Fruit fly (Drosophila melanogaster) whole organism, prepupa: ENCODE data around the gene SLC22A.

Experiments used
- CG32006 ChIP-seq: fragments of 200-800 bp; sonication (Bioruptor generic); optimal IDR thresholded peaks from 3 replicates; lab custom pipeline; 2017; ENCODE audit warnings: missing biosample characterization, mild to moderate bottlenecking, missing genetic modification characterization
- Eip93F ChIP-seq: fragments of 200-800 bp; sonication (Bioruptor generic); optimal IDR thresholded peaks from 2 replicates; lab custom pipeline; 2016; ENCODE audit warnings: missing biosample characterization, mild to moderate bottlenecking, missing genetic modification characterization
- OdsH ChIP-seq: fragments of 200-800 bp; sonication (Bioruptor generic); optimal IDR thresholded peaks from 3 replicates; lab custom pipeline; 2016; ENCODE audit warnings: missing biosample characterization, missing genetic modification characterization
- salr ChIP-seq, 2 experiments: fragments of 200-800 bp; sonication (Bioruptor generic); optimal IDR thresholded peaks; 3 replicates each; lab custom pipeline; 2016 to 2018; ENCODE audit warnings: missing biosample characterization in 2 of 2, missing genetic modification characterization in 2 of 2, mild to moderate bottlenecking in 1 of 2
- svp ChIP-seq: fragments of 200-800 bp; sonication (Bioruptor generic); peaks from one replicate; lab custom pipeline; 2016; ENCODE audit warnings: missing biosample characterization, missing genetic modification characterization

- no peak for TF ChIP-seq salr (GFP tag; optimal IDR thresholded peaks at IDR 0.05; lab: Kevin White, UChicago)
- TF ChIP-seq OdsH (GFP tag; lab: Kevin White, UChicago), result no peak
- TF ChIP-seq CG32006 (GFP tag; lab: Kevin White, UChicago), result no peak
- TF ChIP-seq svp (GFP tag; lab: Kevin White, UChicago), result peak; percentile 78
- TF ChIP-seq Eip93F (GFP tag; lab: Kevin White, UChicago), result no peak
These were observed 44.9 kb upstream of the SLC22A start for dm6 chr3L:21889601-21890000.
